Worm (Caenorhabditis elegans): ENCODE results near the gene exl-1.

The exl-1 gene

ce11 chrII:14437922-14438458 is 24.7 kb upstream of the exl-1 start, which contains the start of gene K04B12.2 (continued):
- TF ChIP-seq mab-9 (GFP tag; IDR thresholded peaks at IDR 0.05) = no peak
- TF ChIP-seq blmp-1 (tag; optimal IDR thresholded peaks at IDR 0.05) = peak; percentile 57
- peak in 2 of 3 experiments; percentile 46 to 66 for TF ChIP-seq ceh-82 (tag; optimal IDR thresholded peaks at IDR 0.05)
- TF ChIP-seq nhr-19 (GFP tag; conservative IDR thresholded peaks at IDR 0.05) = peak; percentile 50
- TF ChIP-seq hlh-17 (GFP tag; optimal IDR thresholded peaks at IDR 0.05; ENCODE audit: borderline replicate concordance) = no peak
- no peak for TF ChIP-seq ceh-8 (GFP tag; optimal IDR thresholded peaks at IDR 0.05)
- TF ChIP-seq unc-98 (GFP tag; IDR thresholded peaks at IDR 0.05) = no peak
- no peak for TF ChIP-seq dsc-1 (tag; optimal IDR thresholded peaks at IDR 0.05)
- TF ChIP-seq sup-37 (GFP tag; optimal IDR thresholded peaks at IDR 0.05) = no peak
- no peak for TF ChIP-seq vab-15 (tag; optimal IDR thresholded peaks at IDR 0.05)
- no peak for TF ChIP-seq nhr-28 (tag; optimal IDR thresholded peaks at IDR 0.05)
- no peak for TF ChIP-seq ama-1 (optimal IDR thresholded peaks at IDR 0.05)
- TF ChIP-seq ces-1 (GFP tag; optimal IDR thresholded peaks at IDR 0.05) = no peak
- TF ChIP-seq elt-3 (tag; optimal IDR thresholded peaks at IDR 0.05) = peak in 3 of 6 experiments; percentile 1 to 52 (median 30)
- no peak for TF ChIP-seq sox-4 (tag; optimal IDR thresholded peaks at IDR 0.05)
- TF ChIP-seq snu-23 (GFP tag; optimal IDR thresholded peaks at IDR 0.05) = peak; percentile 83
- TF ChIP-seq sptf-1 (tag; optimal IDR thresholded peaks at IDR 0.05) = no peak
- peak; percentile 60 for TF ChIP-seq snpc-4 (tag; optimal IDR thresholded peaks at IDR 0.05)
- TF ChIP-seq C16A3.4 (tag; optimal IDR thresholded peaks at IDR 0.05) = peak; percentile 50
- TF ChIP-seq hpl-2 (GFP tag; optimal IDR thresholded peaks at IDR 0.05) = no peak
- TF ChIP-seq unc-86 (tag; optimal IDR thresholded peaks at IDR 0.05) = peak; percentile 2
- peak; percentile 36 for TF ChIP-seq mef-2 (tag; optimal IDR thresholded peaks at IDR 0.05)
- no peak for TF ChIP-seq nhr-237 (tag; optimal IDR thresholded peaks at IDR 0.05)
- TF ChIP-seq F16B12.6 (tag; optimal IDR thresholded peaks at IDR 0.05) = peak; percentile 16
- peak; percentile 51 for TF ChIP-seq fkh-8 (tag; optimal IDR thresholded peaks at IDR 0.05)
- no peak for TF ChIP-seq ceh-90 (tag; optimal IDR thresholded peaks at IDR 0.05)
- TF ChIP-seq pqm-1 (tag; optimal IDR thresholded peaks at IDR 0.05) = peak; percentile 40
- no peak for TF ChIP-seq ztf-4 (tag; optimal IDR thresholded peaks at IDR 0.05)
- peak; percentile 93 for TF ChIP-seq lin-14 (GFP tag; optimal IDR thresholded peaks at IDR 0.05)
- no peak for TF ChIP-seq isw-1 (GFP tag; IDR thresholded peaks at IDR 0.05)
- TF ChIP-seq zip-4 (GFP tag; optimal IDR thresholded peaks at IDR 0.05) = no peak
- TF ChIP-seq C34B4.2 (tag; optimal IDR thresholded peaks at IDR 0.05) = no peak
- TF ChIP-seq efl-3 (GFP tag; optimal IDR thresholded peaks at IDR 0.05) = no peak
- TF ChIP-seq skn-1 (tag; optimal IDR thresholded peaks at IDR 0.05) = peak; percentile 45
- TF ChIP-seq xbp-1 (tag; optimal IDR thresholded peaks at IDR 0.05) = peak; percentile 52

ce11 chrII:14437116-14437515 is 23.8 kb upstream of the exl-1 start:
- no peak for TF ChIP-seq fkh-4 (tag; optimal IDR thresholded peaks at IDR 0.05; ENCODE audit: borderline replicate concordance)
- no peak for TF ChIP-seq sptf-1 (tag; optimal IDR thresholded peaks at IDR 0.05)
- no peak for TF ChIP-seq ceh-82 (tag; optimal IDR thresholded peaks at IDR 0.05)
- TF ChIP-seq blmp-1 (tag; optimal IDR thresholded peaks at IDR 0.05) = peak; percentile 58
- peak; percentile 38 for TF ChIP-seq dsc-1 (tag; optimal IDR thresholded peaks at IDR 0.05)
- no peak for TF ChIP-seq pax-3 (tag; optimal IDR thresholded peaks at IDR 0.05)
- no peak for TF ChIP-seq pag-3 (tag; optimal IDR thresholded peaks at IDR 0.05; ENCODE audit: borderline replicate concordance, insufficient read depth)
- TF ChIP-seq egl-27 (tag; optimal IDR thresholded peaks at IDR 0.05) = no peak
- no peak for TF ChIP-seq rnt-1 (tag; optimal IDR thresholded peaks at IDR 0.05)
- TF ChIP-seq tlp-1 (tag; optimal IDR thresholded peaks at IDR 0.05) = no peak
- no peak for TF ChIP-seq vab-15 (tag; optimal IDR thresholded peaks at IDR 0.05)
- TF ChIP-seq nhr-71 (tag; optimal IDR thresholded peaks at IDR 0.05) = no peak
- TF ChIP-seq ces-1 (GFP tag; optimal IDR thresholded peaks at IDR 0.05) = no peak
- no peak for TF ChIP-seq efl-1 (optimal IDR thresholded peaks at IDR 0.05)
- peak in 1 of 2 experiments; percentile 29 for TF ChIP-seq efl-1 (GFP tag; optimal IDR thresholded peaks at IDR 0.05 in 1 of 2)
- TF ChIP-seq aha-1 (tag; optimal IDR thresholded peaks at IDR 0.05) = no peak
- no peak for TF ChIP-seq unc-98 (GFP tag; IDR thresholded peaks at IDR 0.05)

All from whole organism, L1 larva.